Worm (Caenorhabditis elegans): ENCODE measurements around the gene Y111B2A.1.

- no peak for TF ChIP-seq nhr-77 (tag; optimal IDR thresholded peaks at IDR 0.05)
- TF ChIP-seq unc-62 (GFP tag; optimal IDR thresholded peaks at IDR 0.05), result no peak
- no peak for TF ChIP-seq elt-1 (tag; optimal IDR thresholded peaks at IDR 0.05)
- TF ChIP-seq ztf-4 (tag; optimal IDR thresholded peaks at IDR 0.05), result no peak
- TF ChIP-seq R02D3.7 (tag; optimal IDR thresholded peaks at IDR 0.05), result no peak
- no peak for TF ChIP-seq lin-11 (tag; optimal IDR thresholded peaks at IDR 0.05)
- TF ChIP-seq dmd-4 (tag; optimal IDR thresholded peaks at IDR 0.05), result no peak
These were observed 22.2 kb upstream of the Y111B2A.1 start for ce11 chrIII:12517674-12518073.

Data from whole organism, L2 larva.